Worm (Caenorhabditis elegans): Measurements from ENCODE around the gene cnc-3.

Gene cnc-3

DNA sequence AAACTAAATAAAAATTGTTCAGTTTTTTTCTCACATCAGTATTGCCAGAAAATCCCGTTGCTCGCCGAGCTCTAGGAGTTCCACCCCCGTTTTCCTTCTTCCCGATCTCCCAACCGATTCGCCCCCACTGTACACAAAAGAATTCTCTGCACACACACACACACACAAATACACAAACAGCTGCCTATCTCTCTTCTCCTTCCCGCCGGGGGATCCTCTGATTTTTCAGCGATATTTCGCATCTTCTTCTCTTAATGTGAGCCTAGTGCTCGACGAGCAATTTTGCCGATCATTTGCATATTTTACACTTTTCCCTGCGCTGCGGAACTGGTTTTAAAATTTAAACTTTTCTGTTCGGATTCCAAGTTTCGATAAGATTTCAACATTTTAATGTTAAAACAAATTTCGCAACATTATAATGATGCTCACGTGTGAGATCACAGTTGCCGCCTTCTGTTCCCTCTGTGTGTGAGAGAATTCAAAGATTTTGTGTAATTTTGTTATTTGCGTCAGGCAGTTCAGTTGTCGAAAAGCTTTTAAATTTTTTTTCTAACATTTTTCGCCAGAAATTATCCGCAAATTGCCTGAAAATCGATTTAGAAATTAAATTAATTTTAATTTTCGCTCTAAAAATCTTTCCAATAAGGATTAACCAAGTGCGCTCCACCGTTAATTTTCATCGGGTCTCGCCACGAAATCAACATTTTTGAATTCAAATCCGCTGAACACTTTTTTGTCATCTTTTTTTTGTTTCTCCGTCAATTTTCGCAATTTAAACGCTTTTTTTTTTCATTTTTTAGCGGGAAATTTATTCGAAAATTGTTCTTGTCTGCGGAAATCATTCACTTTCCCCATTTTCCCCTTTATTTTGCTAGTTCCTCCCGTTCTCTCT lies 23.5 kb downstream of the cnc-3 start (continued):
- TF ChIP-seq tra-1 (GFP tag; IDR thresholded peaks at IDR 0.05), result no peak
- TF ChIP-seq nhr-11 (tag; optimal IDR thresholded peaks at IDR 0.05), result peak; percentile 17
- no peak for TF ChIP-seq mxl-2 (GFP tag; conservative IDR thresholded peaks at IDR 0.05)
- TF ChIP-seq rbr-2 (tag; optimal IDR thresholded peaks at IDR 0.05), result peak; percentile 7
- no peak for TF ChIP-seq spr-3 (GFP tag; optimal IDR thresholded peaks at IDR 0.05)
- no peak for TF ChIP-seq jun-1 (tag; optimal IDR thresholded peaks at IDR 0.05)
- no peak for TF ChIP-seq lin-39 (tag; optimal IDR thresholded peaks at IDR 0.05)
- TF ChIP-seq ceh-62 (tag; optimal IDR thresholded peaks at IDR 0.05), result no peak
- no peak for TF ChIP-seq fos-1 (tag; optimal IDR thresholded peaks at IDR 0.05)
- peak; percentile 53 for TF ChIP-seq nhr-6 (tag; optimal IDR thresholded peaks at IDR 0.05)
- TF ChIP-seq ceh-44 (GFP tag; IDR thresholded peaks at IDR 0.05), result no peak
- no peak for TF ChIP-seq skn-1 (tag; optimal IDR thresholded peaks at IDR 0.05)
- TF ChIP-seq fkh-10 (GFP tag; optimal IDR thresholded peaks at IDR 0.05), result peak; percentile 62
- peak; percentile 47 for TF ChIP-seq unc-130 (GFP tag; optimal IDR thresholded peaks at IDR 0.05)
- peak in 1 of 2 experiments; percentile 31 for TF ChIP-seq mdl-1 (tag; optimal IDR thresholded peaks at IDR 0.05)
- TF ChIP-seq cey-2 (tag; optimal IDR thresholded peaks at IDR 0.05; ENCODE audit: borderline replicate concordance, insufficient read depth), result no peak
- TF ChIP-seq lim-7 (GFP tag; IDR thresholded peaks at IDR 0.05), result 0 out of 2 replicates have a peak, but pooled peaks have one; percentile 41
- TF ChIP-seq dmd-9 (GFP tag; IDR thresholded peaks at IDR 0.05), result no peak
- no peak for TF ChIP-seq zag-1 (tag; optimal IDR thresholded peaks at IDR 0.05)
- 0 out of 2 replicates have a peak, but pooled peaks have one; percentile 16 for TF ChIP-seq ctbp-1 (GFP tag; IDR thresholded peaks at IDR 0.05)
- peak; percentile 52 for TF ChIP-seq dmd-6 (GFP tag; IDR thresholded peaks at IDR 0.05)
- TF ChIP-seq F44E2.7 (GFP tag; IDR thresholded peaks at IDR 0.05), result no peak
- TF ChIP-seq dve-1 (tag; optimal IDR thresholded peaks at IDR 0.05; ENCODE audit: insufficient read depth), result peak; percentile 85
- TF ChIP-seq lir-3 (tag; optimal IDR thresholded peaks at IDR 0.05), result no peak
- no peak for TF ChIP-seq ceh-20 (GFP tag; IDR thresholded peaks at IDR 0.05)
- peak; percentile 75 for TF ChIP-seq mep-1 (tag; optimal IDR thresholded peaks at IDR 0.05)
- TF ChIP-seq T26A8.4 (GFP tag; IDR thresholded peaks at IDR 0.05), result no peak
- TF ChIP-seq lin-15B (tag; optimal IDR thresholded peaks at IDR 0.05), result no peak

DNA sequence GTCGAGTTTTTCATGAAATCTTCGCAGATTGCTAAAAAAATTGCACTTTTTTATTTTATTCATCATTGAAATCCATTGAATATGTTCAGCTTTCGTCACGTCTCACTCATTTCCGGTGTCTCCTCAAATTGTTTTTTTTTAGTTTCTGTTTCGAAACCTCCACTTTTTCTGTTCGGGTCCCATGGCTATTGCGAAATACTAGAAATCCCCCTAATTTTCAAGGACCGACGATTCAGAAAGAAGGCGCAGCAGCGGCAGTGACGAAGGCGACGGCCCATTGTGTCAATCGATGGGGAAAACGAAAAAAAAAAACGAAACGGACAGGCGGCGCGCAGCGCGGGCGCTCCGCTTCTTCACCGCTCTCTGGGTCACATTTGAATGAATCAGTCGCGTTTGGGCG lies 24.2 kb downstream of the cnc-3 start:
- 0 out of 2 replicates have a peak, but pooled peaks have one; percentile 28 for TF ChIP-seq D1046.2 (GFP tag; IDR thresholded peaks at IDR 0.05)
- TF ChIP-seq spr-3 (GFP tag; optimal IDR thresholded peaks at IDR 0.05), result no peak
- peak; percentile 46; the same call in 1 of the 2 replicates for TF ChIP-seq set-16 (GFP tag; IDR thresholded peaks at IDR 0.05)
- 0 out of 2 replicates have a peak, but pooled peaks have one; percentile 13 for TF ChIP-seq ctbp-1 (GFP tag; IDR thresholded peaks at IDR 0.05)
- TF ChIP-seq ceh-44 (GFP tag; IDR thresholded peaks at IDR 0.05), result no peak
- no peak for TF ChIP-seq saeg-2 (GFP tag; IDR thresholded peaks at IDR 0.05)
- TF ChIP-seq Y48G9A.11 (GFP tag; IDR thresholded peaks at IDR 0.05), result no peak
- TF ChIP-seq madf-9 (GFP tag; conservative IDR thresholded peaks at IDR 0.05), result peak; percentile 34; the same call in 1 of the 2 replicates
- TF ChIP-seq mes-2 (tag; optimal IDR thresholded peaks at IDR 0.05; ENCODE audit: poor library complexity, severe bottlenecking), result peak; percentile 34

DNA sequence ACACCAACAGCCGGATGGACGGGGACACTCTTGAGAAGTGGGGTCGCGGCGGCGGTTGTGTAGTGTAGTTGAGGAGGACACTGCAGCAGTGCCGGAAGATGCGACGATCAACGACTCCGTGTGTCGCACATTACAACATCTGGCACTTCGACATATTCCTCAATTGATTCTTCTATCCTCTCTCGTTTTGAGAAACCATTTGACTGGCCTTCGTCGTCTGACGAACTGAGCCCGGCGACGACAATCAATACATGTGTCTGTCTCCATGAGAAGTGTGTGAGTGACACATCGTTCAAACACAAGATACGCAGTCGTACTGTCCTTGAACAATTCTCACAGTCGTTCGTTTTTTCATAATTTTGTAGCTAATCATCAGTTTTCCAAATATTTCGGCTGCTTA lies 24.8 kb downstream of the cnc-3 start:
- no peak for TF ChIP-seq Y48G9A.11 (GFP tag; IDR thresholded peaks at IDR 0.05)
- TF ChIP-seq dmd-6 (GFP tag; IDR thresholded peaks at IDR 0.05), result no peak
- TF ChIP-seq attf-4 (tag; optimal IDR thresholded peaks at IDR 0.05), result no peak
- TF ChIP-seq lin-13 (GFP tag; optimal IDR thresholded peaks at IDR 0.05), result no peak
- peak; percentile 65 for TF ChIP-seq hlh-30 (tag; optimal IDR thresholded peaks at IDR 0.05; ENCODE audit: insufficient read depth)
- TF ChIP-seq mxl-3 (GFP tag; optimal IDR thresholded peaks at IDR 0.05), result peak; percentile 43
- peak in 1 of 2 experiments; percentile 12 for TF ChIP-seq unc-62 (GFP tag; optimal IDR thresholded peaks at IDR 0.05 in 1 of 2)
- no peak for TF ChIP-seq unc-62 (tag; optimal IDR thresholded peaks at IDR 0.05)
- no peak; the same call in 1 of the 2 replicates for TF ChIP-seq vab-7 (GFP tag; IDR thresholded peaks at IDR 0.05)
- no peak for TF ChIP-seq daf-19 (GFP tag; conservative IDR thresholded peaks at IDR 0.05)
- TF ChIP-seq Y105C5A.15 (GFP tag; IDR thresholded peaks at IDR 0.05), result no peak
- TF ChIP-seq jun-1 (tag; optimal IDR thresholded peaks at IDR 0.05), result no peak
- TF ChIP-seq aha-1 (tag), result peak; percentile 82
- no peak for TF ChIP-seq php-3 (GFP tag; IDR thresholded peaks at IDR 0.05)
- peak; percentile 18 for TF ChIP-seq nhr-28 (tag; optimal IDR thresholded peaks at IDR 0.05)
- TF ChIP-seq F37D6.2 (tag; optimal IDR thresholded peaks at IDR 0.05), result no peak
- TF ChIP-seq F26F4.8 (GFP tag; conservative IDR thresholded peaks at IDR 0.05), result no peak
- no peak for TF ChIP-seq T26A8.4 (GFP tag; IDR thresholded peaks at IDR 0.05)

All from whole organism, L4 larva.